Worm (Caenorhabditis elegans) whole organism, late embryonic: ENCODE data around the gene nspb-4.

Source experiments
- ama-1 ChIP-seq: fragments of 150-350 bp; optimal IDR thresholded peaks from 2 replicates; lab custom pipeline; 2014
- sox-4 ChIP-seq: sonication (generic microtip); optimal IDR thresholded peaks from 2 replicates; lab custom pipeline; 2017; ENCODE audit warnings: mild to moderate bottlenecking, missing genetic modification characterization, inconsistent platforms, missing compliant biosample characterization

ce11 chrIV:6603549-6603948 lies 5.5 kb downstream of the nspb-4 start:
- no peak for TF ChIP-seq ama-1 (lab: Kevin White, UChicago)
- TF ChIP-seq sox-4: no peak
